Worm (Caenorhabditis elegans) whole organism, young adult: ENCODE results near the gene K09B11.5.

Source experiments
- F23B12.7 ChIP-seq: sonication (generic microtip); optimal IDR thresholded peaks from 2 replicates; lab custom pipeline; 2017; ENCODE audit warnings: missing genetic modification characterization, mild to moderate bottlenecking, missing compliant biosample characterization, antibody characterized with exemption, moderate library complexity; ENCODE audit not compliant: insufficient read depth
- F39B2.1 ChIP-seq: fragments of 200-800 bp; sonication (Bioruptor generic); IDR thresholded peaks from 2 replicates; pipeline ENCODE4 v1.3.6; 2022; ENCODE audit warnings: missing genetic modification reagents, missing genetic modification characterization, missing compliant biosample characterization
- K12H6.12 ChIP-seq: fragments of 200-800 bp; sonication (Bioruptor generic); optimal IDR thresholded peaks from 2 replicates; lab custom pipeline; 2018; ENCODE audit warnings: mild to moderate bottlenecking, missing genetic modification characterization, missing compliant biosample characterization
- T07F8.4 ChIP-seq: sonication (generic microtip); optimal IDR thresholded peaks from 2 replicates; lab custom pipeline; 2016; ENCODE audit warnings: mild to moderate bottlenecking, missing genetic modification characterization, moderate library complexity, missing compliant biosample characterization
- Y53G8AR.9 ChIP-seq: fragments of 200-800 bp; sonication (Bioruptor generic); conservative IDR thresholded peaks from 2 replicates; pipeline ENCODE4 v1.3.6; 2022; ENCODE audit warnings: missing genetic modification reagents, missing genetic modification characterization, missing compliant biosample characterization
- aptf-3 ChIP-seq: fragments of 200-800 bp; sonication (Bioruptor generic); IDR thresholded peaks from 2 replicates; pipeline ENCODE4 v1.3.6; 2022; ENCODE audit warnings: missing genetic modification characterization, missing compliant biosample characterization
- atf-7 ChIP-seq: sonication (generic microtip); optimal IDR thresholded peaks from 2 replicates; lab custom pipeline; 2017; ENCODE audit warnings: mild to moderate bottlenecking, missing genetic modification characterization, missing compliant biosample characterization
- attf-6 ChIP-seq: fragments of 200-800 bp; sonication (Bioruptor generic); IDR thresholded peaks from 2 replicates; pipeline ENCODE4 v1.3.6; 2022; ENCODE audit warnings: missing genetic modification reagents, missing genetic modification characterization, missing compliant biosample characterization
- cebp-2 ChIP-seq: fragments of 200-800 bp; sonication (Bioruptor generic); IDR thresholded peaks from 2 replicates; pipeline ENCODE4 v1.3.6; 2022; ENCODE audit warnings: missing genetic modification characterization, missing compliant biosample characterization
- ceh-27 ChIP-seq: fragments of 200-800 bp; sonication (Bioruptor generic); optimal IDR thresholded peaks from 2 replicates; lab custom pipeline; 2018; ENCODE audit warnings: mild to moderate bottlenecking, missing genetic modification characterization, moderate library complexity, missing compliant biosample characterization
- ceh-91 ChIP-seq: fragments of 200-800 bp; sonication (Bioruptor generic); IDR thresholded peaks from 2 replicates; pipeline ENCODE4 v1.3.6; 2022; ENCODE audit warnings: missing genetic modification reagents, missing genetic modification characterization, missing compliant biosample characterization
- dox-1 ChIP-seq: fragments of 200-800 bp; sonication (Bioruptor generic); IDR thresholded peaks from 2 replicates; pipeline ENCODE4 v1.3.6; 2022; ENCODE audit warnings: missing genetic modification reagents, missing genetic modification characterization, missing compliant biosample characterization
- egl-44 ChIP-seq: fragments of 200-800 bp; sonication (Bioruptor generic); IDR thresholded peaks from 2 replicates; pipeline ENCODE4 v1.3.6; 2022; ENCODE audit warnings: missing genetic modification reagents, missing genetic modification characterization, missing compliant biosample characterization
- egrh-3 ChIP-seq: fragments of 200-800 bp; sonication (Bioruptor generic); IDR thresholded peaks from 2 replicates; pipeline ENCODE4 v1.3.6; 2022; ENCODE audit warnings: missing genetic modification reagents, missing genetic modification characterization, missing compliant biosample characterization
- ekl-4 ChIP-seq: fragments of 200-800 bp; sonication (Bioruptor generic); IDR thresholded peaks from 2 replicates; pipeline ENCODE4 v1.3.6; 2022; ENCODE audit warnings: missing genetic modification reagents, missing genetic modification characterization, missing compliant biosample characterization
- ets-4 ChIP-seq: fragments of 200-800 bp; sonication (Bioruptor generic); optimal IDR thresholded peaks from 2 replicates; lab custom pipeline; 2018; ENCODE audit warnings: mild to moderate bottlenecking, missing genetic modification characterization, missing compliant biosample characterization
- hlh-26 ChIP-seq: fragments of 200-800 bp; sonication (Bioruptor generic); conservative IDR thresholded peaks from 2 replicates; pipeline ENCODE4 v1.3.6; 2022; ENCODE audit warnings: missing genetic modification reagents, missing genetic modification characterization, missing compliant biosample characterization
- hsf-1 ChIP-seq: fragments of 200-800 bp; sonication (Bioruptor generic); IDR thresholded peaks from 2 replicates; pipeline ENCODE4 v1.3.6; 2022; ENCODE audit warnings: missing genetic modification reagents, missing genetic modification characterization, missing compliant biosample characterization
- let-526 ChIP-seq: fragments of 200-800 bp; sonication (Bioruptor generic); IDR thresholded peaks from 2 replicates; pipeline ENCODE4 v1.3.6; 2022; ENCODE audit warnings: missing genetic modification reagents, missing genetic modification characterization, missing compliant biosample characterization
- lin-54 ChIP-seq: fragments of 200-800 bp; sonication (Bioruptor generic); optimal IDR thresholded peaks from 2 replicates; lab custom pipeline; 2018; ENCODE audit warnings: mild to moderate bottlenecking, missing genetic modification characterization, missing compliant biosample characterization
- lir-1 ChIP-seq: fragments of 200-800 bp; sonication (Bioruptor generic); conservative IDR thresholded peaks from 2 replicates; pipeline ENCODE4 v1.3.6; 2022; ENCODE audit warnings: missing genetic modification reagents, missing genetic modification characterization, missing compliant biosample characterization
- lsl-1 ChIP-seq: fragments of 200-800 bp; sonication (Bioruptor generic); optimal IDR thresholded peaks from 2 replicates; lab custom pipeline; 2018; ENCODE audit warnings: mild to moderate bottlenecking, missing genetic modification characterization, moderate library complexity, missing compliant biosample characterization
- lsy-27 ChIP-seq: sonication (generic microtip); optimal IDR thresholded peaks from 2 replicates; lab custom pipeline; 2017; ENCODE audit warnings: missing genetic modification characterization, mild to moderate bottlenecking, missing compliant biosample characterization, antibody characterized with exemption, missing genotype, borderline replicate concordance; ENCODE audit not compliant: insufficient read depth
- nfyb-1 ChIP-seq: fragments of 200-800 bp; sonication (Bioruptor generic); IDR thresholded peaks from 2 replicates; pipeline ENCODE4 v1.3.6; 2022; ENCODE audit warnings: missing genetic modification reagents, missing genetic modification characterization, missing compliant biosample characterization
- nhr-90 ChIP-seq: sonication (generic microtip); optimal IDR thresholded peaks from 2 replicates; lab custom pipeline; 2016; ENCODE audit warnings: missing genotype, mild to moderate bottlenecking, missing genetic modification characterization, missing compliant biosample characterization
- pbrm-1 ChIP-seq: fragments of 200-800 bp; sonication (Bioruptor generic); IDR thresholded peaks from 2 replicates; pipeline ENCODE4 v1.3.6; 2022; ENCODE audit warnings: missing genetic modification reagents, missing genetic modification characterization, missing compliant biosample characterization
- rpc-1 ChIP-seq, 2 experiments: fragments of 150-350 bp in 1 of 2; sonication (generic microtip) in 1 of 2; optimal IDR thresholded peaks; 2 replicates each; lab custom pipeline; 2014 to 2018; ENCODE audit warnings: missing biosample characterization in 1 of 2, missing genetic modification characterization in 1 of 2, missing genetic modification reagents in 1 of 2, missing genotype in 1 of 2
- snpc-1.1 ChIP-seq: sonication (generic microtip); optimal IDR thresholded peaks from 2 replicates; lab custom pipeline; 2017; ENCODE audit warnings: missing genetic modification characterization, mild to moderate bottlenecking, missing compliant biosample characterization, antibody characterized with exemption, moderate library complexity, missing genotype, missing genetic modification reagents; ENCODE audit not compliant: insufficient read depth
- somi-1 ChIP-seq: fragments of 200-800 bp; sonication (Bioruptor generic); optimal IDR thresholded peaks from 2 replicates; lab custom pipeline; 2018; ENCODE audit warnings: mild to moderate bottlenecking, missing genetic modification characterization, missing compliant biosample characterization
- tbp1 ChIP-seq: fragments of 200-800 bp; sonication (Bioruptor generic); optimal IDR thresholded peaks from 2 replicates; lab custom pipeline; 2018; ENCODE audit warnings: mild to moderate bottlenecking, missing genetic modification characterization, missing compliant biosample characterization
- tbx-9 ChIP-seq: sonication (generic microtip); optimal IDR thresholded peaks from 2 replicates; lab custom pipeline; 2016; ENCODE audit warnings: borderline replicate concordance, missing genetic modification characterization, inconsistent platforms, missing compliant biosample characterization
- unc-130 ChIP-seq: sonication (generic microtip); optimal IDR thresholded peaks from 2 replicates; lab custom pipeline; 2016; ENCODE audit warnings: missing genetic modification reagents, missing genetic modification characterization, missing compliant biosample characterization
- unc-62 ChIP-seq: fragments of 150-350 bp; optimal IDR thresholded peaks from 2 replicates; lab custom pipeline; 2014; ENCODE audit warnings: missing biosample characterization, missing genetic modification reagents, missing genetic modification characterization
- xnd-1 ChIP-seq: sonication (generic microtip); optimal IDR thresholded peaks from 2 replicates; lab custom pipeline; 2016; ENCODE audit warnings: missing genotype, missing genetic modification reagents, missing genetic modification characterization, missing compliant biosample characterization
- ztf-26 ChIP-seq: sonication (generic microtip); optimal IDR thresholded peaks from 2 replicates; lab custom pipeline; 2017; ENCODE audit warnings: missing genetic modification characterization, missing compliant biosample characterization
- ztf-3 ChIP-seq: fragments of 200-800 bp; sonication (Bioruptor generic); optimal IDR thresholded peaks from 2 replicates; lab custom pipeline; 2018; ENCODE audit warnings: mild to moderate bottlenecking, missing genetic modification characterization, missing compliant biosample characterization

K09B11.5 gene

DNA sequence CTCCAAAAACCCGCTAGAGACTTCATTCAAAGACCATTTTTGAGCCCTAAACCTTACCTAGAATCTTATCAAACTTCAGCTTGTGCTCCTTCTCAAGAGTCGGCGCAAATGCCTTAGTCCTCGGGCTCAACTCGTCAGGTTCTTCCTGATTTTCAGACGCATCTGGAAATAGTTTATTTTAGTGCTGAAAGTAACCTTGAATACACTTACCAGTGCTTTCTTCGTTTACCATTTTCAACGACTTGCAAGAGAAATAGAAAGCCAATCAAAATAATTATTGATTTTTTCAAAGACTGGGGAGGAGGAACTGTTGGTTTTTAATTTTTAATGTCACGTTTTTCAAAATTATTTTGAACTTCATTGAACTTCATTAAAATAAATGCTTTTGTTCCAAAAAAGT lies 38.2 kb upstream of the K09B11.5 start, which contains the start of the genes ttbk-8.1 and Y38H8A.4:
ttbk-8.1 (plus strand) TSS at position 301 of the 400 bp plus-strand sequence.
Y38H8A.4 (minus strand) TSS at position 366 of the 400 bp plus-strand sequence.
- TF ChIP-seq nfyb-1 = no peak
- TF ChIP-seq lsy-27 (tag; lab: Kevin White, UChicago) = no peak
- TF ChIP-seq attf-6 (GFP tag; lab: Robert Waterston, UW) = no peak
- TF ChIP-seq T07F8.4 (tag; lab: Kevin White, UChicago) = no peak
- no peak for TF ChIP-seq rpc-1 (optimal IDR thresholded peaks at IDR 0.05; lab: Kevin White, UChicago)
- TF ChIP-seq rpc-1 (tag; optimal IDR thresholded peaks at IDR 0.05; lab: Kevin White, UChicago) = no peak
- no peak for TF ChIP-seq aptf-3
- TF ChIP-seq F39B2.1 (GFP tag; lab: Robert Waterston, UW) = no peak
- no peak for TF ChIP-seq ztf-3 (GFP tag; lab: Kevin White, UChicago)
- no peak for TF ChIP-seq egl-44 (GFP tag; lab: Robert Waterston, UW)
- no peak for TF ChIP-seq K12H6.12 (tag; lab: Kevin White, UChicago)
- no peak for TF ChIP-seq ekl-4
- no peak for TF ChIP-seq lin-54 (GFP tag; lab: Kevin White, UChicago)
- TF ChIP-seq pbrm-1 (GFP tag; lab: Robert Waterston, UW) = no peak
- TF ChIP-seq F23B12.7 = no peak
- TF ChIP-seq unc-62 (GFP tag; lab: Kevin White, UChicago) = no peak
- TF ChIP-seq hlh-26 (GFP tag; lab: Robert Waterston, UW) = no peak
- TF ChIP-seq xnd-1 (tag; lab: Kevin White, UChicago) = no peak
- no peak for TF ChIP-seq let-526 (GFP tag; lab: Robert Waterston, UW)
- TF ChIP-seq ceh-91 (GFP tag; lab: Robert Waterston, UW) = no peak

DNA sequence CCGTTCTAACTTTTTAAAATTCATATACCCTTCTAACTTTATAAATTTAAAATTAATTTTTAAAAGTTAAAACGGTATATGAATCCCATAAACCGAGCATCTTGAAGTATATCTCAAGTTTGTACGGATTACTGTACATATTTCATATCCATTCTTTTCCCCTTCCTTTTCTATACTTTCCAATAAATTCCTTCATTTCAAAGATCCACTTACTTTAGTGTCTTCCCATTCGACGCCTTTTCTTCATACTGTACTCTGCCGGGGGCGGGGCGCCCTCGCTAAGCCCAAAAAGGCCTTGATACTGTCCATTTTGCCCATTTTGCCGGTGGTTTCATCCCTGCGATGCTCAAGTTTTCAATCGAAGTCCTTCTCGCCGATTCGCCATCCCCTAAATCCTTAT lies 32.0 kb upstream of the K09B11.5 start, which contains the start of gene fezf-1:
fezf-1 (plus strand) TSS at position 301 of the 400 bp plus-strand sequence.
- TF ChIP-seq T07F8.4 (tag; lab: Kevin White, UChicago) (no peak), lsl-1 (GFP tag; lab: Kevin White, UChicago) (no peak), snpc-1.1 (tag; lab: Kevin White, UChicago) (no peak), lir-1 (GFP tag; lab: Robert Waterston, UW) (no peak), atf-7 (tag; lab: Kevin White, UChicago) (no peak), ztf-26 (tag; lab: Kevin White, UChicago) (no peak), tbp1 (GFP tag; lab: Kevin White, UChicago) (no peak), tbx-9 (tag; lab: Kevin White, UChicago) (no peak), xnd-1 (tag; lab: Kevin White, UChicago) (no peak), somi-1 (GFP tag; lab: Kevin White, UChicago) (no peak), ceh-27 (GFP tag; lab: Kevin White, UChicago) (no peak), pbrm-1 (GFP tag; lab: Robert Waterston, UW) (no peak), Y53G8AR.9 (GFP tag; lab: Robert Waterston, UW) (no peak), unc-62 (GFP tag; lab: Kevin White, UChicago) (no peak), ets-4 (GFP tag; lab: Kevin White, UChicago) (no peak), unc-130 (GFP tag; lab: Kevin White, UChicago) (no peak), nhr-90 (no peak), ekl-4 (no peak)

DNA sequence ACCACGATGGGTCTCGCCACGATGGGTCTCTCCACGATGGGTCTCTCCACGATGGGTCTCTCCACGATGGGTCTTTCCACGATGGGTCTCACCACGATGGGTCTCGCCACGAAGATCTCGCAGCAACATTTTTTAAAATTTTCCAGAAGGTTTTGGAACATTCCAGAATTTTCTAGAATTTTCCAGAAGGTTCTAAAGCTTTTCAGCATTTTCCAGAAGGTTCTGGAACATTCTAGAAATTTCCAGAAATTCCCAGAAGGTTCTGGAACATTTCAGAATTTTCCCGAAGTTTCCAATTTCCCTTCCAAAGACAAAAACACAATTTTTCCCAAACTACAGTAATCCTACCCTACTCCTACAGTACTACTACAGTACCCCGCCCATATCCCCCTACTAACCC lies 30.8 kb upstream of the K09B11.5 start:
- TF ChIP-seq dox-1 (0 out of 2 replicates have a peak, but pooled peaks have one; percentile 6), cebp-2 (GFP tag; lab: Robert Waterston, UW) (0 out of 2 replicates have a peak, but pooled peaks have one; percentile 47), egrh-3 (GFP tag; lab: Robert Waterston, UW) (peak; percentile 28; the same call in 1 of the 2 replicates), hsf-1 (peak; percentile 95)
